Fruit fly (Drosophila melanogaster): ENCODE data around the gene Karl.

DNA sequence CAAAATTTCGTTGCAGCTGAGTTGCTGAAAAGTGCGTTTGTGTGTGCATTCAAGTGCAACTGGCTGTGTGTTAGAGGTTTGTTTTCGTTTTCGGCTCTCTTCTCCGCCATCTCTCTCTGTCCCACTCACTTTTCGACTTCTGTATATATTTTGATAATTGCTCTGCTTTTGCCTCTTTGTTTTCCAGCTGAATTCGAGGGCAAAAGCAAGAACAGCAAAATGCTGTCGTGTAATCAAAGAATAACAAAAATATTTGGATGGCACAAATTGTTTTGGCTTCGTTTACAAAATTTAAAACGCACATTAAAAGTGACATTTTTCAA, 31.5 kb downstream of the Karl start:
- no peak for TF ChIP-seq CTCF (optimal IDR thresholded peaks at IDR 0.05)
- TF ChIP-seq CG8478 (optimal IDR thresholded peaks at IDR 0.05): no peak
